Fruit fly (Drosophila melanogaster): ENCODE data around the gene XNP.

XNP gene

DNA sequence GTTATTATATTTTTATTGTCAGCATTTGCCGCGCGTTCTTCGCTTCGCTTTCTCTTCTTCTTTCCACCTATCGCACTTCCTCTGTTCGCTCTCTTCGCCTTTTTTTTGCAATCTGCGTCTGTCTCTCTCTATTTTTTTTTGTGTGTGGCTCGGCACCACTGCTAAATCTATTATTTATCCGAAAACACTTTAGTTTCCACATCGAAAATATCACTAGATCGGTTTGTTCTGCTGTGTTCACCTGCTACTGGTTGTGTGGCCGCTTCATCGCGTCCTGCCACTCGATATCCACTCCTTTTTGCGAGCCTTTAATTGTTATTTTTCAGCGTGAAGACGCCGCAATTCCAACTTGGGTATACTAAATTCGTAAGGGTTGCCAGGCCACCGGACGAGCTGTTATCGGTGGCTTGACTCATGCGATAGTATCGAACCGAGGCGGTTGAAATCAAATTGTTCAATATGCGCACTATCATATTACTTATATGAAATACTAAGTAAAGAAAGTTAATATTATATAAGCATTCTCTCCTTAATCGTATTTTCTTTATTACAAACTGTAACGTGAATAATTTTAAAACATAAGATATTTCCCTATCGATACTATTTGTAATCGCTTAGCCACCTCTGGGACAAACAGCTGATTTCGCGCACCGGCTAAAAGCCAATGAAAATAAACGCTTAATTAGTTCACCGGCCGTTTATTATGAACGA is at the start of gene XNP, which contains the start of the genes CG42488 and CG5116:
Gene XNP, minus strand, starts transcription at position 372 of the 711 bp plus-strand sequence.
Gene CG42488, plus strand, starts transcription at position 636 of the 711 bp plus-strand sequence.
Gene CG5116, plus strand, starts transcription at position 636 of the 711 bp plus-strand sequence.
- TF ChIP-seq CG8478 (optimal IDR thresholded peaks at IDR 0.05) (no peak), CTCF (optimal IDR thresholded peaks at IDR 0.05) (no peak)

DNA sequence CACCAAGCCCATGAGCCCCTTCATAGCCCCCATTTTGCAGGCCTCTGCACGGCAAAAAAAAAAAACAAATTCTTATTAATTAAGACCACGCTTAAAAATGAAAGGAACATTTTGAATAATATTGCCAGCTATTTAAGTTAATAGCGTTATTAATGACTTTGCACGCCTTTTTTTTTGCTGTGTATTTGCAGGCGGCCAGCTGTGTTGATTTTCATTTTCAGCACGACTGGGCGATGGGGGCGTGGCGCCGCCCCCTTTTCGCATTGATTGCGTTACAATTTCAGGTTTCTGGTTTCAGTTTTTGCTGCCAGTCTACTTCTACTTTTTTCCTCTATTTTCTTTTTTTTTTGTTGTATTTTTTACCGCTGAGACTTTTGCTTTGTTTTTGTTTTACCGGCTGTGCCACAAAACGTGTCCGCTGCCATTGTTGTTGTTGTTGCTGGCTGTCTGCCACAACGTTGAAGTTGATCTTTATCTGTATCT is 49.3 kb upstream of the XNP start:
- TF ChIP-seq CG8478 (optimal IDR thresholded peaks at IDR 0.05) (no peak), CTCF (optimal IDR thresholded peaks at IDR 0.05) (no peak)

DNA sequence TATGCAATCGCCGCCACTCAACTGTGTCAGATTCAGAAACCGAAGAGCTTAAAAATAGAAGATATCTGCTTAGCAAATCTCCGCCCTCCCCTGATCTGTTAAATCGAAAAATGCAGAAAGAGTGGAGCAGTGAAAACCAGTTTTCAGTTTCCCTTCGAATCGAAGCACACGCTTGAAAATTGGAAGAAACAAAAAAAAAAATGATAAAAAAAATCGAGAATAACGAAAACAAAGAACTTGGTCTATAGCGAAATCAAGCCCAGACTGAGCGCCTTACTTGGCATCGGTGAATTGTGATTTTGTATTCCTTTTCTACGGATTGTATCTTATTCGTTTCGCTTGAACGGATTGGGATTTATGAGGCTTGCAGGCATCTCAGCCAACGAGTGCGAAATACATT is 46.7 kb upstream of the XNP start:
- TF ChIP-seq CG8478 (optimal IDR thresholded peaks at IDR 0.05) (no peak), CTCF (optimal IDR thresholded peaks at IDR 0.05) (no peak)

DNA sequence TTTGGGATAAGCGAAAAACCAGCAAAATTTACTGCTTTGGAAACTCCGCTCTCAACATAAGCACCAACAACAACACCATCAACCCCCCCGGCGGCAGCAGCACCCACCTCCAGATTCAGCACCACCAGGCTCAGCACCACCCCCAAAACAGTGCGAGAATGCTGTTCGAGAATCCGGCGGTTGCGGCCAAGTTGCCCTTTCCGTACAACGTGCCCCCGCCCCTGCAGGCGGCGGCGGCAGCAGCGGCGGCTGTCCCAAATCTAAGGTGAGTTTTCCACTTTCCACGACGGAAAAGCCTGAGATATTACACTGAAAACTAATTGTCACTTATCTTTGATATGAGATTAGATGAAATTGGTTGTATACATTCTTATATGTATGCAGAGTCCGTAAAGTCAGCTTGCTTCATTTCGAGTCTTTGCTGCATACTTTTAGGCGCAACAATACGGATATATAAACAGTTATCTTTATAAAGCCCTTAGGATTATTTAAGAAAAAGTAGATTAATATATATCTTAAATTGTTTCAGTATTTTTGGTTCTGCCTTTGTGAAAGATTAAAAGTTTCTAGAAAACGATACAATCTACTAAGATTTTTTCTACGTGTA is 36.9 kb upstream of the XNP start:
- TF ChIP-seq CG8478 (optimal IDR thresholded peaks at IDR 0.05) (no peak), CTCF (optimal IDR thresholded peaks at IDR 0.05) (no peak)

dm6 chr3R:25518584-25518983 is 36.0 kb upstream of the XNP start:
- TF ChIP-seq CTCF (optimal IDR thresholded peaks at IDR 0.05) (no peak), CG8478 (optimal IDR thresholded peaks at IDR 0.05) (no peak)

dm6 chr3R:25518099-25518567 is 35.5 kb upstream of the XNP start:
- no peak for TF ChIP-seq CTCF (optimal IDR thresholded peaks at IDR 0.05)
- no peak for TF ChIP-seq CG8478 (optimal IDR thresholded peaks at IDR 0.05)

DNA sequence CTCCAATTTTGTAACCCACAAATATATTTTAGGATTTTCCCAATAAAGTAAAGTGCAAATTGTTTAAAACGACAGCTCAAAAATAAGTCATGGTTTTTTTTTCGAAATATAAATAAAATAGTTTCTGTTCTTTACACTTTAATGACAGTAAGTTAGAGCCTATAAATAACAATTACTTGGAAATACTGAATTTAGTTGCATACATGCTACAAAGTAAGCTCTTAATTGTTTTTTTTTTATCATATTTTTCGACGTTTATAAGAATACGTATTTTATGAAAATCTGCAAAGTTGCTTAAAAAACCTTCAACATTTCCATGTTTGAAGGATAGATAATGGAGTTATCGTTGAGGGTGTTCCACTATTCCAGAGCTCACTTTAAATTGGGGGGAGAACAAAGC is 34.9 kb upstream of the XNP start:
- TF ChIP-seq CG8478 (optimal IDR thresholded peaks at IDR 0.05) (no peak), CTCF (optimal IDR thresholded peaks at IDR 0.05) (no peak)

- TF ChIP-seq CTCF (optimal IDR thresholded peaks at IDR 0.05) (no peak), CG8478 (optimal IDR thresholded peaks at IDR 0.05) (no peak)
Measured at dm6 chr3R:25515450-25516288, 33.0 kb upstream of the XNP start, which contains the start of gene msi. msi (plus strand) TSS chr3R:25516118.

- no peak for TF ChIP-seq CTCF (optimal IDR thresholded peaks at IDR 0.05)
Measured at dm6 chr3R:25512750-25513149, 30.1 kb upstream of the XNP start.

- TF ChIP-seq CTCF (optimal IDR thresholded peaks at IDR 0.05) (no peak), CG8478 (optimal IDR thresholded peaks at IDR 0.05) (no peak)
Measured at dm6 chr3R:25505975-25506374, 23.3 kb upstream of the XNP start, which contains the start of gene CG5111. CG5111 (plus strand) TSS chr3R:25506275.

DNA sequence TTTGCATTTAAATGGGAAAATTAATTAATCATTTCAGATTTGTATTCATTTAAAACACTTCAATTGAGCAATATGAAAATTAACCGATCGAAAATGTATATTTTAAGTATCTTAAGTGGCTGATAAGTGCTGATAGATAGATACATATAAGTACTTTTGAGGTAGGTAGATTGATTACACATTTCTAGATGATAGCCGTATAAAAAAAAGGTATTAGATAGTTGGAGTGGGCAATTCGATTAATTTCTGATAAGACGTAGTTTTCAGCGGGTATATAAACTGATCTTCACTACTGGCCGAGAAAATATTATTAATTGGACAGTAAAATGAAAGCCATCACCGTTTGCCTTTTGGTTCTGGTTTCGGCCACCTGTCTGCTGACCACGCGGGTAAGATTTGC is 22.3 kb upstream of the XNP start, which contains the start of gene CG5107:
Gene CG5107, plus strand, starts transcription at position 301 of the 400 bp plus-strand sequence.
- TF ChIP-seq CG8478 (optimal IDR thresholded peaks at IDR 0.05) (no peak), CTCF (optimal IDR thresholded peaks at IDR 0.05) (no peak)

dm6 chr3R:25495753-25496152 is 13.1 kb upstream of the XNP start:
- TF ChIP-seq CG8478 (optimal IDR thresholded peaks at IDR 0.05) (no peak), CTCF (optimal IDR thresholded peaks at IDR 0.05) (no peak)

- TF ChIP-seq CG8478 (optimal IDR thresholded peaks at IDR 0.05) (no peak), CTCF (optimal IDR thresholded peaks at IDR 0.05) (no peak)
Measured at dm6 chr3R:25495072-25495471, 12.4 kb upstream of the XNP start, which contains the start of gene CG33494. CG33494 (minus strand) TSS chr3R:25495161.

- no peak for TF ChIP-seq CG8478 (optimal IDR thresholded peaks at IDR 0.05)
- no peak for TF ChIP-seq CTCF (optimal IDR thresholded peaks at IDR 0.05)
Measured at dm6 chr3R:25493294-25494187, 10.9 kb upstream of the XNP start.

Data from S2 (cell line).